Fruit fly (Drosophila melanogaster) whole organism, embryonic: Measurements from ENCODE around the gene Oseg1.

Experiments used
- CG10321 ChIP-seq: fragments of 200-800 bp; sonication (Bioruptor generic); IDR thresholded peaks from 2 replicates; pipeline ENCODE4 v1.3.6; 2022; ENCODE audit warnings: missing biosample characterization, missing genetic modification characterization
- CG10565 ChIP-seq: fragments of 200-800 bp; sonication (Bioruptor generic); optimal IDR thresholded peaks from 3 replicates; lab custom pipeline; 2016; ENCODE audit warnings: missing biosample characterization, mild to moderate bottlenecking, missing genetic modification characterization
- CG11093 ChIP-seq: fragments of 200-800 bp; sonication (Bioruptor generic); IDR thresholded peaks from 3 replicates; pipeline ENCODE4 v1.3.6; 2022; ENCODE audit warnings: missing biosample characterization, missing genetic modification characterization
- CG12071 ChIP-seq: fragments of 200-800 bp; sonication (Bioruptor generic); optimal IDR thresholded peaks from 3 replicates; lab custom pipeline; 2018; ENCODE audit warnings: missing biosample characterization, mild to moderate bottlenecking, missing genetic modification characterization
- CG12219 ChIP-seq: fragments of 200-800 bp; sonication (Bioruptor generic); optimal IDR thresholded peaks from 3 replicates; lab custom pipeline; 2018; ENCODE audit warnings: missing biosample characterization, mild to moderate bottlenecking, missing genetic modification characterization
- CG12391 ChIP-seq: fragments of 200-800 bp; sonication (Bioruptor generic); optimal IDR thresholded peaks from 3 replicates; lab custom pipeline; 2018; ENCODE audit warnings: missing biosample characterization, mild to moderate bottlenecking, missing genetic modification characterization, moderate library complexity
- CG13894 ChIP-seq: fragments of 200-800 bp; sonication (Bioruptor generic); optimal IDR thresholded peaks from 3 replicates; lab custom pipeline; 2018; ENCODE audit warnings: missing biosample characterization, mild to moderate bottlenecking, missing genetic modification characterization, moderate library complexity
- CG14667 ChIP-seq: fragments of 200-800 bp; sonication (Bioruptor generic); IDR thresholded peaks from 2 replicates; pipeline ENCODE4 v1.3.6; 2022; ENCODE audit warnings: missing biosample characterization, missing genetic modification characterization
- CG17802 ChIP-seq: fragments of 200-800 bp; sonication (Bioruptor generic); optimal IDR thresholded peaks from 2 replicates; lab custom pipeline; 2018; ENCODE audit warnings: missing biosample characterization, mild to moderate bottlenecking, missing genetic modification characterization, moderate library complexity
- CG30403 ChIP-seq: fragments of 200-800 bp; sonication (Bioruptor generic); optimal IDR thresholded peaks from 3 replicates; lab custom pipeline; 2016; ENCODE audit warnings: missing biosample characterization, missing genetic modification characterization
- CG34224 ChIP-seq: fragments of 200-800 bp; sonication (Bioruptor generic); IDR thresholded peaks from 3 replicates; pipeline ENCODE4 v1.3.6; 2022; ENCODE audit warnings: missing biosample characterization, missing genetic modification characterization; ENCODE audit not compliant: partially characterized antibody
- CG4360 ChIP-seq: fragments of 200-800 bp; sonication (Bioruptor generic); IDR thresholded peaks from 2 replicates; pipeline ENCODE4 v1.3.6; 2022; ENCODE audit warnings: missing biosample characterization, missing genetic modification characterization
- CG6272 ChIP-seq: fragments of 200-800 bp; sonication (Bioruptor generic); IDR thresholded peaks from 2 replicates; pipeline ENCODE4 v1.3.6; 2022; ENCODE audit warnings: missing biosample characterization, missing genetic modification characterization
- CG6689 ChIP-seq: fragments of 200-800 bp; sonication (Bioruptor generic); IDR thresholded peaks from 2 replicates; pipeline ENCODE4 v1.3.6; 2022; ENCODE audit warnings: missing biosample characterization, missing genetic modification characterization
- CG7786 ChIP-seq: fragments of 200-800 bp; sonication (Bioruptor generic); optimal IDR thresholded peaks from 2 replicates; lab custom pipeline; 2016; ENCODE audit warnings: missing biosample characterization, missing genetic modification characterization
- D ChIP-seq, 2 experiments: fragments of 200-800 bp in 1 of 2; fragments of >200 bp in 1 of 2; sonication (Bioruptor generic) in 1 of 2; optimal IDR thresholded peaks; 2 replicates in 1 of 2; 3 replicates in 1 of 2; lab custom pipeline; 2017; ENCODE audit warnings: mild to moderate bottlenecking in 1 of 2, missing biosample characterization in 1 of 2, missing genetic modification characterization in 1 of 2, missing genetic modification reagents in 1 of 2
- D19A ChIP-seq: fragments of 200-800 bp; optimal IDR thresholded peaks from 3 replicates; lab custom pipeline; 2019; ENCODE audit warnings: missing biosample characterization, mild to moderate bottlenecking, missing genetic modification characterization, moderate library complexity
- Dref ChIP-seq: fragments of 200-800 bp; sonication (Bioruptor generic); IDR thresholded peaks from 2 replicates; pipeline ENCODE4 v1.3.6; 2022; ENCODE audit warnings: missing biosample characterization, missing genetic modification characterization
- E2f2 ChIP-seq: fragments of 200-800 bp; sonication (Bioruptor generic); IDR thresholded peaks from 2 replicates; pipeline ENCODE4 v1.3.6; 2022; ENCODE audit warnings: missing biosample characterization, missing genetic modification characterization
- Fer1 ChIP-seq: fragments of 200-800 bp; sonication (Bioruptor generic); optimal IDR thresholded peaks from 2 replicates; lab custom pipeline; 2017; ENCODE audit warnings: missing biosample characterization, mild to moderate bottlenecking, missing genetic modification characterization
- HLH54F ChIP-seq: fragments of 200-800 bp; sonication (Bioruptor generic); optimal IDR thresholded peaks from 3 replicates; lab custom pipeline; 2016; ENCODE audit warnings: missing biosample characterization, missing genetic modification characterization
- Hey ChIP-seq: fragments of 200-800 bp; sonication (Bioruptor generic); optimal IDR thresholded peaks from 3 replicates; lab custom pipeline; 2018; ENCODE audit warnings: missing biosample characterization, mild to moderate bottlenecking, missing genetic modification characterization
- Nf-YB ChIP-seq: fragments of 200-800 bp; sonication (Bioruptor generic); optimal IDR thresholded peaks from 3 replicates; lab custom pipeline; 2019; ENCODE audit warnings: missing biosample characterization, mild to moderate bottlenecking, missing genetic modification characterization, moderate library complexity
- PHDP ChIP-seq: fragments of 200-800 bp; sonication (Bioruptor generic); optimal IDR thresholded peaks from 3 replicates; lab custom pipeline; 2018; ENCODE audit warnings: missing biosample characterization, mild to moderate bottlenecking, missing genetic modification characterization, moderate library complexity
- Ptx1 ChIP-seq: fragments of 200-800 bp; sonication (Bioruptor generic); IDR thresholded peaks from 2 replicates; pipeline ENCODE4 v1.3.6; 2022; ENCODE audit warnings: missing biosample characterization, missing genetic modification characterization
- Sox102F ChIP-seq: fragments of 200-800 bp; sonication (Bioruptor generic); optimal IDR thresholded peaks from 2 replicates; lab custom pipeline; 2018; ENCODE audit warnings: missing biosample characterization, mild to moderate bottlenecking, missing genetic modification characterization, moderate library complexity
- Spps ChIP-seq: fragments of 200-800 bp; sonication (Bioruptor generic); optimal IDR thresholded peaks from 2 replicates; lab custom pipeline; 2018; ENCODE audit warnings: missing biosample characterization, mild to moderate bottlenecking, missing genetic modification characterization
- ac ChIP-seq: fragments of 200-800 bp; sonication (Bioruptor generic); optimal IDR thresholded peaks from 3 replicates; lab custom pipeline; 2017; ENCODE audit warnings: missing biosample characterization, mild to moderate bottlenecking, missing genetic modification characterization
- bbx ChIP-seq: fragments of 200-800 bp; sonication (Bioruptor generic); IDR thresholded peaks from 2 replicates; pipeline ENCODE4 v1.3.6; 2022; ENCODE audit warnings: missing biosample characterization, missing genetic modification characterization; ENCODE audit not compliant: partially characterized antibody
- cad ChIP-seq: fragments of >200 bp; optimal IDR thresholded peaks from 2 replicates; lab custom pipeline; 2017; ENCODE audit warnings: missing biosample characterization, missing genetic modification characterization
- chif ChIP-seq, 2 experiments: fragments of 200-800 bp; sonication (Bioruptor generic); optimal IDR thresholded peaks; 3 replicates each; lab custom pipeline; 2016; ENCODE audit warnings: missing biosample characterization in 2 of 2, missing genetic modification characterization in 2 of 2
- disco-r ChIP-seq: fragments of 200-800 bp; sonication (Bioruptor generic); optimal IDR thresholded peaks from 2 replicates; lab custom pipeline; 2016; ENCODE audit warnings: missing biosample characterization, missing genetic modification characterization
- dmrt11E ChIP-seq: fragments of 200-800 bp; sonication (Bioruptor generic); optimal IDR thresholded peaks from 3 replicates; lab custom pipeline; 2018; ENCODE audit warnings: missing biosample characterization, mild to moderate bottlenecking, missing genetic modification characterization, moderate library complexity
- hb ChIP-seq: fragments of 200-800 bp; sonication (Bioruptor generic); IDR thresholded peaks from 3 replicates; pipeline ENCODE4 v1.3.6; 2022; ENCODE audit warnings: missing biosample characterization, missing genetic modification characterization; ENCODE audit not compliant: partially characterized antibody
- jing ChIP-seq: fragments of 200-800 bp; sonication (Bioruptor generic); optimal IDR thresholded peaks from 2 replicates; lab custom pipeline; 2018; ENCODE audit warnings: missing biosample characterization, mild to moderate bottlenecking, missing genetic modification characterization
- lola ChIP-seq, 3 experiments: fragments of >200 bp in 2 of 3; fragments of 200-800 bp in 1 of 3; sonication (Bioruptor generic) in 1 of 3; optimal IDR thresholded peaks; 2 replicates each; lab custom pipeline; 2017 to 2019; ENCODE audit warnings: missing biosample characterization in 3 of 3, missing genetic modification characterization in 3 of 3, mild to moderate bottlenecking in 1 of 3, moderate library complexity in 1 of 3
- mld ChIP-seq: fragments of 200-800 bp; sonication (Bioruptor generic); IDR thresholded peaks from 3 replicates; pipeline ENCODE4 v1.3.6; 2022; ENCODE audit warnings: missing biosample characterization, missing genetic modification characterization; ENCODE audit not compliant: partially characterized antibody
- oc ChIP-seq: fragments of 200-800 bp; sonication (Bioruptor generic); optimal IDR thresholded peaks from 2 replicates; lab custom pipeline; 2018; ENCODE audit warnings: missing biosample characterization, mild to moderate bottlenecking, missing genetic modification characterization, moderate library complexity
- onecut ChIP-seq: fragments of 200-800 bp; sonication (Bioruptor generic); IDR thresholded peaks from 2 replicates; pipeline ENCODE4 v1.3.6; 2022; ENCODE audit warnings: missing biosample characterization, missing genetic modification characterization
- p53 ChIP-seq: fragments of 200-800 bp; sonication (Bioruptor generic); optimal IDR thresholded peaks from 2 replicates; lab custom pipeline; 2016; ENCODE audit warnings: missing biosample characterization, missing genetic modification characterization
- pan ChIP-seq, 4 experiments: fragments of >200 bp in 3 of 4; fragments of 200-800 bp in 1 of 4; sonication (Bioruptor generic) in 1 of 4; optimal IDR thresholded peaks in 3 of 4; IDR thresholded peaks in 1 of 4; 2 replicates each; pipeline versions ENCODE4 v1.3.6 to Lab custom; 2017 to 2022; ENCODE audit warnings: missing biosample characterization in 2 of 4, missing genetic modification characterization in 2 of 4, mixed read lengths in 1 of 4
- pb ChIP-seq: fragments of 200-800 bp; sonication (Bioruptor generic); optimal IDR thresholded peaks from 3 replicates; lab custom pipeline; 2016; ENCODE audit warnings: missing biosample characterization, missing genetic modification characterization
- pho ChIP-seq: fragments of 200-800 bp; sonication (Bioruptor generic); optimal IDR thresholded peaks from 2 replicates; lab custom pipeline; 2016; ENCODE audit warnings: missing biosample characterization, missing genetic modification characterization
- shn ChIP-seq: fragments of 200-800 bp; sonication (Bioruptor generic); optimal IDR thresholded peaks from 3 replicates; lab custom pipeline; 2016; ENCODE audit warnings: missing biosample characterization, missing genetic modification characterization
- tll ChIP-seq, 2 experiments: fragments of 200-800 bp in 1 of 2; fragments of >200 bp in 1 of 2; sonication (Bioruptor generic) in 1 of 2; optimal IDR thresholded peaks; 2 replicates each; lab custom pipeline; 2017 to 2019; ENCODE audit warnings: missing biosample characterization in 2 of 2, missing genetic modification characterization in 2 of 2, mild to moderate bottlenecking in 1 of 2, moderate library complexity in 1 of 2
- vnd ChIP-seq: fragments of 200-800 bp; sonication (Bioruptor generic); IDR thresholded peaks from 3 replicates; pipeline ENCODE4 v1.3.6; 2022; ENCODE audit warnings: missing biosample characterization, missing genetic modification characterization; ENCODE audit not compliant: partially characterized antibody
- yki ChIP-seq: fragments of >200 bp; optimal IDR thresholded peaks from 3 replicates; lab custom pipeline; 2018

The Oseg1 gene

dm6 chr3L:8459615-8460004 lies 47.0 kb upstream of the Oseg1 start (continued):
- peak; percentile 65 for TF ChIP-seq CG13894
- peak; percentile 49; the same call in 1 of the 2 replicates for TF ChIP-seq CG4360 (GFP tag; lab: Robert Waterston, UW)
- TF ChIP-seq Fer1 (GFP tag; lab: Kevin White, UChicago), result no peak
- TF ChIP-seq dmrt11E (tag; lab: Kevin White, UChicago), result no peak
- TF ChIP-seq CG17802, result peak; percentile 46
- no peak for TF ChIP-seq CG6689 (GFP tag; lab: Robert Waterston, UW)
- no peak for TF ChIP-seq shn (GFP tag; lab: Kevin White, UChicago)
- TF ChIP-seq CG11093 (GFP tag; lab: Robert Waterston, UW), result no peak
- no peak for TF ChIP-seq chif (GFP tag; optimal IDR thresholded peaks at IDR 0.05; lab: Kevin White, UChicago)
- TF ChIP-seq yki (lab: Kevin White, UChicago), result no peak
- no peak for TF ChIP-seq tll (GFP tag; optimal IDR thresholded peaks at IDR 0.05; lab: Kevin White, UChicago)
- TF ChIP-seq Dref (GFP tag; lab: Robert Waterston, UW), result no peak
- TF ChIP-seq bbx (GFP tag; lab: Robert Waterston, UW), result peak; percentile 7; the same call in 1 of the 2 replicates
- TF ChIP-seq CG12391, result no peak
- TF ChIP-seq CG12071 (GFP tag; lab: Kevin White, UChicago), result peak; percentile 6
- no peak for TF ChIP-seq HLH54F (GFP tag; lab: Kevin White, UChicago)
- TF ChIP-seq CG7786, result no peak
- TF ChIP-seq hb (GFP tag; lab: Robert Waterston, UW), result no peak
- TF ChIP-seq CG14667 (GFP tag; lab: Robert Waterston, UW), result no peak
- no peak for TF ChIP-seq CG10565 (GFP tag; lab: Kevin White, UChicago)
- TF ChIP-seq Ptx1 (GFP tag; lab: Robert Waterston, UW), result no peak
- TF ChIP-seq CG6272 (GFP tag; lab: Robert Waterston, UW), result 0 out of 2 replicates have a peak, but pooled peaks have one; percentile 21
- no peak for TF ChIP-seq CG10321 (GFP tag; lab: Robert Waterston, UW)
- TF ChIP-seq CG34224 (GFP tag; lab: Robert Waterston, UW), result 0 out of 3 replicates have a peak, but pooled peaks have one; percentile 16
- peak; percentile 25 for TF ChIP-seq Hey
- no peak for TF ChIP-seq CG12219
- TF ChIP-seq oc, result no peak
- TF ChIP-seq Nf-YB (GFP tag; lab: Kevin White, UChicago), result no peak
- TF ChIP-seq, all 482 proteins: peak for 31

DNA sequence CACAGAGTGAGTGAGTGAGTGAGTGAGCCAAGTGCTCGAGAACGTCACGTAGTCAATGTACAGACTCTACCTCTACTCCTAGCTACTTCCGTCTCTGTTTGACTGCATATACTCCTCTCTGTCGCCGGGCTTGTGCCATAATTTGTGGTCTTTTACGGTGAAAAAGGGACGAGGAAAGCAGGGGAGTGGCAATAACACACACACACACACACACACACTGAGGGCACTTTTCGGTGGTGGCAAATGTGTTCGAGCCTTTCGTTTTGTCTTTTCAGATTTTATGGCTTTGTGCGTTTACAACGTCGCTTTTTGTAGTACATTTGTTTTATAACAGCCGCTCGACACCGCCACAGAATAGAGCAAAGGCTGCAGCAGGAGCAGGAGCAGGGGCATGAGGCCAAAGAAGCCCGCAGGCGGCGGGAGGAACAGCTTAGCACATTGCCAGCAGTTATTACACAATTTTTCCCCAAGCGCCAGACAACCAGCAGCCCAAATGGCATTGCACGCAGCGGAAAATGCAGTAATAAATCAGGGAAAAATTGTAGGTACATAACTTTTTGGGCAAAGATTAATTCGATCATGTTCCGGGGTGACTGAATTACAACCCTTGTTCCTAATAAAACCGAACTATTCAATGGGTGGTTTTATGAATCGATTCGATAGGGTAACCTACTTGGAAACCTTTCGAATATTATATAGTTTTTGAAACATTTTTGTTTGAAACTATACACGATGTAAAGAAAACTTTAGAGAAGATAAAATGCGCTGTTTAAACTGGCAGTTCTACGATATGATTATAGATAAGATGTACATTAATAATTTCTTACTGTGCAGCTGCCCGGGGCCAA lies 46.4 kb upstream of the Oseg1 start:
- TF ChIP-seq D (optimal IDR thresholded peaks at IDR 0.05; lab: Kevin White, UChicago) (peak; percentile 30), D (GFP tag; optimal IDR thresholded peaks at IDR 0.05; lab: Kevin White, UChicago) (peak; percentile 17), cad (GFP tag; lab: Kevin White, UChicago) (peak; percentile 86), p53 (GFP tag; lab: Kevin White, UChicago) (no peak), disco-r (GFP tag; lab: Kevin White, UChicago) (no peak), pho (GFP tag; lab: Kevin White, UChicago) (no peak), CG30403 (GFP tag; lab: Kevin White, UChicago) (peak; percentile 36), jing (no peak), mld (GFP tag; lab: Robert Waterston, UW) (no peak), E2f2 (0 out of 2 replicates have a peak, but pooled peaks have one; percentile 7), Spps (tag; lab: Kevin White, UChicago) (peak; percentile 4), vnd (GFP tag; lab: Robert Waterston, UW) (no peak), PHDP (tag; lab: Kevin White, UChicago) (no peak), lola (GFP tag; optimal IDR thresholded peaks at IDR 0.05; lab: Kevin White, UChicago) (peak in 1 of 3 experiments; percentile 15), pb (GFP tag; lab: Kevin White, UChicago) (no peak), onecut (GFP tag; lab: Robert Waterston, UW) (no peak), CG12071 (GFP tag; lab: Kevin White, UChicago) (no peak), pan (optimal IDR thresholded peaks at IDR 0.05; lab: Kevin White, UChicago) (no peak), pan (GFP tag; optimal IDR thresholded peaks at IDR 0.05 in 1 of 2, IDR thresholded peaks at IDR 0.05 in 1 of 2) (peak in 1 of 2 experiments; percentile 33), D19A (tag; lab: Kevin White, UChicago) (peak; percentile 32), Sox102F (peak; percentile 36), ac (GFP tag; lab: Kevin White, UChicago) (no peak)
